Worm (Caenorhabditis elegans) whole organism, late embryonic: ENCODE results near the gene clec-178.

Source experiments
- C38D4.7 ChIP-seq: fragments of 200-800 bp; sonication (Bioruptor generic); optimal IDR thresholded peaks from 2 replicates; lab custom pipeline; 2018; ENCODE audit warnings: mild to moderate bottlenecking, missing genetic modification characterization, moderate library complexity, missing compliant biosample characterization
- lin-11 ChIP-seq: fragments of 200-800 bp; sonication (Bioruptor generic); optimal IDR thresholded peaks from 2 replicates; lab custom pipeline; 2018; ENCODE audit warnings: mild to moderate bottlenecking, missing genetic modification characterization, missing compliant biosample characterization
- pha-4 ChIP-seq: fragments of 150-350 bp; optimal IDR thresholded peaks from 2 replicates; lab custom pipeline; 2018; ENCODE audit warnings: missing biosample characterization, missing genetic modification reagents, missing genetic modification characterization
- unc-3 ChIP-seq, 2 experiments: fragments of 200-800 bp in 1 of 2; sonication (Bioruptor generic) in 1 of 2; sonication (generic microtip) in 1 of 2; conservative IDR thresholded peaks in 1 of 2; optimal IDR thresholded peaks in 1 of 2; 2 replicates each; pipeline versions ENCODE4 v1.3.6 to Lab custom; 2016 to 2022; ENCODE audit warnings: missing compliant biosample characterization in 2 of 2, missing genetic modification characterization in 2 of 2, missing genetic modification reagents in 1 of 2

ce11 chrIV:5671325-5671724 is 17.6 kb downstream of the clec-178 start:
- TF ChIP-seq lin-11 (tag; lab: Kevin White, UChicago) (no peak), C38D4.7 (GFP tag; lab: Kevin White, UChicago) (no peak), unc-3 (GFP tag; conservative IDR thresholded peaks at IDR 0.05; lab: Robert Waterston, UW) (no peak), unc-3 (tag; optimal IDR thresholded peaks at IDR 0.05; lab: Kevin White, UChicago) (no peak), pha-4 (tag; lab: Kevin White, UChicago) (no peak)
